Worm (Caenorhabditis elegans) whole organism, L2 larva: ENCODE data around the gene C54F6.18.

Experiments
- F13H6.1 ChIP-seq: sonication (generic microtip); optimal IDR thresholded peaks from 2 replicates; lab custom pipeline; 2016; ENCODE audit warnings: missing genetic modification characterization, missing compliant biosample characterization
- R02D3.7 ChIP-seq: fragments of 150-350 bp; optimal IDR thresholded peaks from 2 replicates; lab custom pipeline; 2014; ENCODE audit warnings: missing biosample characterization, missing genetic modification characterization
- Y55F3AM.14 ChIP-seq: fragments of 200-800 bp; sonication (Bioruptor generic); optimal IDR thresholded peaks from 2 replicates; lab custom pipeline; 2018; ENCODE audit warnings: mild to moderate bottlenecking, missing genetic modification characterization, missing compliant biosample characterization
- ZK546.5 ChIP-seq: sonication (generic microtip); optimal IDR thresholded peaks from 2 replicates; lab custom pipeline; 2017; ENCODE audit warnings: missing biosample characterization, missing genetic modification characterization
- alr-1 ChIP-seq: fragments of 150-350 bp; optimal IDR thresholded peaks from 2 replicates; lab custom pipeline; 2014; ENCODE audit warnings: missing biosample characterization, missing genetic modification characterization
- ama-1 ChIP-seq: fragments of 150-350 bp; optimal IDR thresholded peaks from 2 replicates; lab custom pipeline; 2018; ENCODE audit warnings: inconsistent platforms
- blmp-1 ChIP-seq: sonication (generic microtip); optimal IDR thresholded peaks from 2 replicates; lab custom pipeline; 2017; ENCODE audit warnings: missing genetic modification characterization, mild to moderate bottlenecking, missing compliant biosample characterization, antibody characterized with exemption, moderate library complexity; ENCODE audit not compliant: insufficient read depth
- ceh-16 ChIP-seq: fragments of 150-350 bp; optimal IDR thresholded peaks from 2 replicates; lab custom pipeline; 2014; ENCODE audit warnings: missing biosample characterization, missing genetic modification characterization
- crh-2 ChIP-seq: sonication (generic microtip); optimal IDR thresholded peaks from 2 replicates; lab custom pipeline; 2017; ENCODE audit warnings: missing biosample characterization, missing genetic modification characterization
- dmd-4 ChIP-seq: sonication (generic microtip); optimal IDR thresholded peaks from 2 replicates; lab custom pipeline; 2017; ENCODE audit warnings: missing biosample characterization, missing genetic modification characterization
- egl-27 ChIP-seq: sonication (generic microtip); optimal IDR thresholded peaks from 3 replicates; lab custom pipeline; 2017; ENCODE audit warnings: missing biosample characterization, missing genetic modification reagents, missing genetic modification characterization
- elt-1 ChIP-seq: fragments of 150-350 bp; optimal IDR thresholded peaks from 2 replicates; lab custom pipeline; 2014; ENCODE audit warnings: missing biosample characterization, missing genetic modification characterization
- elt-3 ChIP-seq: sonication (generic microtip); optimal IDR thresholded peaks from 2 replicates; lab custom pipeline; 2017; ENCODE audit warnings: missing biosample characterization, missing genetic modification characterization
- gmeb-1 ChIP-seq: fragments of 150-350 bp; optimal IDR thresholded peaks from 2 replicates; lab custom pipeline; 2014; ENCODE audit warnings: missing biosample characterization, missing genetic modification characterization
- lin-11 ChIP-seq: fragments of 150-350 bp; sonication (generic microtip); optimal IDR thresholded peaks from 2 replicates; lab custom pipeline; 2014; ENCODE audit warnings: missing biosample characterization, missing genetic modification characterization, inconsistent platforms, mixed read lengths
- lin-13 ChIP-seq: fragments of 150-350 bp; optimal IDR thresholded peaks from 2 replicates; lab custom pipeline; 2014; ENCODE audit warnings: missing biosample characterization, missing genetic modification reagents, missing genetic modification characterization
- lin-39 ChIP-seq: fragments of 150-350 bp; optimal IDR thresholded peaks from 2 replicates; lab custom pipeline; 2014; ENCODE audit warnings: missing biosample characterization, missing genetic modification reagents, missing genetic modification characterization
- mab-5 ChIP-seq: fragments of 150-350 bp; optimal IDR thresholded peaks from 2 replicates; lab custom pipeline; 2014; ENCODE audit warnings: missing biosample characterization, missing genetic modification characterization
- mbf-1 ChIP-seq: sonication (generic microtip); optimal IDR thresholded peaks from 2 replicates; lab custom pipeline; 2017; ENCODE audit warnings: missing biosample characterization, missing genetic modification characterization
- mdl-1 ChIP-seq, 2 experiments: fragments of 150-350 bp in 1 of 2; sonication (generic microtip) in 1 of 2; optimal IDR thresholded peaks; 2 replicates each; lab custom pipeline; 2017; ENCODE audit warnings: missing biosample characterization in 2 of 2, missing genetic modification characterization in 2 of 2
- nhr-10 ChIP-seq: sonication (generic microtip); optimal IDR thresholded peaks from 2 replicates; lab custom pipeline; 2017; ENCODE audit warnings: missing biosample characterization, missing genetic modification characterization
- nhr-11 ChIP-seq: fragments of 150-350 bp; optimal IDR thresholded peaks from 2 replicates; lab custom pipeline; 2014; ENCODE audit warnings: missing biosample characterization, missing genetic modification characterization
- nhr-12 ChIP-seq: fragments of 150-350 bp; optimal IDR thresholded peaks from 2 replicates; lab custom pipeline; 2014; ENCODE audit warnings: missing biosample characterization, missing genetic modification characterization
- nhr-129 ChIP-seq: fragments of 150-350 bp; optimal IDR thresholded peaks from 2 replicates; lab custom pipeline; 2014; ENCODE audit warnings: missing biosample characterization, missing genetic modification characterization
- nhr-21 ChIP-seq: fragments of 150-350 bp; optimal IDR thresholded peaks from 2 replicates; lab custom pipeline; 2014; ENCODE audit warnings: missing biosample characterization, missing genetic modification characterization
- nhr-23 ChIP-seq: fragments of 150-350 bp; optimal IDR thresholded peaks from 2 replicates; lab custom pipeline; 2014; ENCODE audit warnings: missing biosample characterization, missing genetic modification reagents, missing genetic modification characterization
- nhr-25 ChIP-seq: fragments of 150-350 bp; sonication (generic microtip); optimal IDR thresholded peaks from 3 replicates; lab custom pipeline; 2014; ENCODE audit warnings: missing biosample characterization, missing genetic modification characterization
- nhr-6 ChIP-seq: fragments of 150-350 bp; optimal IDR thresholded peaks from 2 replicates; lab custom pipeline; 2014; ENCODE audit warnings: missing biosample characterization, missing genetic modification characterization
- nhr-77 ChIP-seq: fragments of 150-350 bp; optimal IDR thresholded peaks from 2 replicates; lab custom pipeline; 2014; ENCODE audit warnings: missing biosample characterization, missing genetic modification characterization
- peb-1 ChIP-seq: fragments of 150-350 bp; optimal IDR thresholded peaks from 2 replicates; lab custom pipeline; 2014; ENCODE audit warnings: missing biosample characterization, missing genetic modification characterization
- sem-4 ChIP-seq: fragments of 150-350 bp; optimal IDR thresholded peaks from 2 replicates; lab custom pipeline; 2014; ENCODE audit warnings: missing biosample characterization, missing genetic modification reagents, missing genetic modification characterization
- sma-3 ChIP-seq: sonication (generic microtip); optimal IDR thresholded peaks from 2 replicates; lab custom pipeline; 2016; ENCODE audit warnings: missing genetic modification reagents, missing genetic modification characterization, missing compliant biosample characterization
- sma-9 ChIP-seq, 2 experiments: fragments of 150-350 bp in 1 of 2; sonication (generic microtip) in 1 of 2; optimal IDR thresholded peaks; 2 replicates each; lab custom pipeline; 2014 to 2016; ENCODE audit warnings: missing genetic modification characterization in 2 of 2, mild to moderate bottlenecking in 1 of 2, missing biosample characterization in 1 of 2, missing compliant biosample characterization in 1 of 2, missing genetic modification reagents in 1 of 2, moderate library complexity in 1 of 2
- snpc-4 ChIP-seq: fragments of 150-350 bp; optimal IDR thresholded peaks from 2 replicates; lab custom pipeline; 2014; ENCODE audit warnings: missing biosample characterization, missing genetic modification characterization
- unc-55 ChIP-seq: fragments of 150-350 bp; sonication (generic microtip); optimal IDR thresholded peaks from 3 replicates; lab custom pipeline; 2014; ENCODE audit warnings: missing biosample characterization, missing genetic modification reagents, missing genetic modification characterization
- zag-1 ChIP-seq: fragments of 150-350 bp; optimal IDR thresholded peaks from 2 replicates; lab custom pipeline; 2014; ENCODE audit warnings: missing biosample characterization, missing genetic modification characterization
- ztf-1 ChIP-seq: fragments of 200-800 bp; sonication (Bioruptor generic); conservative IDR thresholded peaks from 2 replicates; pipeline ENCODE4 v1.3.6; 2022; ENCODE audit warnings: missing genetic modification characterization, missing compliant biosample characterization
- ztf-11 ChIP-seq: sonication (generic microtip); optimal IDR thresholded peaks from 2 replicates; lab custom pipeline; 2017; ENCODE audit warnings: missing biosample characterization, missing genetic modification characterization
- ztf-4 ChIP-seq: fragments of 150-350 bp; optimal IDR thresholded peaks from 2 replicates; lab custom pipeline; 2014; ENCODE audit warnings: missing biosample characterization, missing genetic modification characterization

Gene C54F6.18

DNA sequence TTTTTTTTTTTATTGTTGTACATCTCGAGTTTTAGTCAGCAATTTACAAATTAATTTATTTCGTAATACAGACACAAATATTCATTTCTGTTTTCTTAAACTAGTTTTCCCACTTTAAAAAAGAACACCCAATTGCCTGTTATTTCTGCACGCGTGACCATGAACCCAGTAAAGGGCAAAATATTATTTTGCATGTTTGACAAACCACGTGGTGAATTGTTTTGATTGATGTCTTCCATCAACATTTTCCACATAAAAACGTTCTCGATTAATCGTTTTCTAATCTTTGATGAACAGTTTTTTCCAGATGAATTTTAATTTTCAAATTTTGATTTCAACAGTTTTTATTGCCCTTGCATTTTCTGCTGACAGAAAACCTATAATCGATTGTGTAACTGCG, at the start of gene C54F6.18:
C54F6.18 (plus strand) TSS at position 301 of the 400 bp plus-strand sequence.
- TF ChIP-seq dmd-4 (no peak), unc-55 (no peak), ZK546.5 (tag; lab: Kevin White, UChicago) (no peak), alr-1 (tag; lab: Kevin White, UChicago) (no peak), elt-3 (no peak), F13H6.1 (tag; lab: Kevin White, UChicago) (no peak), nhr-12 (tag; lab: Kevin White, UChicago) (no peak), elt-1 (tag; lab: Kevin White, UChicago) (no peak), nhr-25 (no peak), Y55F3AM.14 (GFP tag; lab: Kevin White, UChicago) (no peak), nhr-10 (no peak), sma-9 (GFP tag; optimal IDR thresholded peaks at IDR 0.05; lab: Kevin White, UChicago) (no peak), sma-9 (tag; optimal IDR thresholded peaks at IDR 0.05; lab: Kevin White, UChicago) (no peak), ama-1 (lab: Kevin White, UChicago) (no peak), crh-2 (tag; lab: Kevin White, UChicago) (no peak), lin-11 (tag; lab: Kevin White, UChicago) (no peak), snpc-4 (no peak), peb-1 (no peak), R02D3.7 (tag; lab: Kevin White, UChicago) (no peak)

ce11 chrV:7476766-7477165, 49.0 kb upstream of the C54F6.18 start, which contains the start of gene srh-125:
TSS of gene srh-125 (minus strand) at chrV:7476866.
- TF ChIP-seq ztf-11 (tag; lab: Kevin White, UChicago) (no peak), ceh-16 (tag; lab: Kevin White, UChicago) (no peak), mdl-1 (tag; optimal IDR thresholded peaks at IDR 0.05; lab: Kevin White, UChicago) (no peak), mab-5 (tag; lab: Kevin White, UChicago) (no peak), nhr-25 (no peak), ztf-4 (tag; lab: Kevin White, UChicago) (no peak), R02D3.7 (tag; lab: Kevin White, UChicago) (no peak), nhr-77 (tag; lab: Kevin White, UChicago) (no peak), nhr-129 (tag; lab: Kevin White, UChicago) (no peak), nhr-21 (tag; lab: Kevin White, UChicago) (no peak)

DNA sequence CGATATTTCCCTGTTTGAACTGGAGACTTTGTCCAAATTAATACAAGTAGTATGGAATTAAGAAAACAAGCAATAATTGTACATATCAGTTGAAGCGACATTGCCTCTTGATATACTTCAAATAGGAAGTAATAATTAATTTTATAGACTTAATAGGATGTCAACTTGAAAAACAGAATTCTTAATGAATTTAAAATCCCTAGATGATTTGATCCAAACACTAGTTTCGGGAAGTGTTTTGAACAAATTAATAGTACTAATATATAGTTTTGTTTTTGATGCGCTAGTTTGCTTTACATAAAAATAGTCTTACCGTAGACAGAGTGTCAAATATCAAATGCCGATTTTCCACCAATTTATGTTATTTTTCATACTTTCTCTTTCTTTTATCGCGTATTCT, 47.4 kb upstream of the C54F6.18 start, which contains the start of gene str-190:
str-190 (minus strand) TSS at position 101 of the 400 bp plus-strand sequence.
- TF ChIP-seq nhr-77 (tag; lab: Kevin White, UChicago) (no peak), nhr-21 (tag; lab: Kevin White, UChicago) (no peak), zag-1 (no peak), nhr-6 (tag; lab: Kevin White, UChicago) (no peak), lin-13 (GFP tag; lab: Kevin White, UChicago) (no peak), ztf-1 (GFP tag; lab: Robert Waterston, UW) (no peak), mbf-1 (no peak), peb-1 (no peak), lin-39 (no peak), mdl-1 (tag; optimal IDR thresholded peaks at IDR 0.05; lab: Kevin White, UChicago) (no peak), mab-5 (tag; lab: Kevin White, UChicago) (no peak), ama-1 (lab: Kevin White, UChicago) (no peak)

DNA sequence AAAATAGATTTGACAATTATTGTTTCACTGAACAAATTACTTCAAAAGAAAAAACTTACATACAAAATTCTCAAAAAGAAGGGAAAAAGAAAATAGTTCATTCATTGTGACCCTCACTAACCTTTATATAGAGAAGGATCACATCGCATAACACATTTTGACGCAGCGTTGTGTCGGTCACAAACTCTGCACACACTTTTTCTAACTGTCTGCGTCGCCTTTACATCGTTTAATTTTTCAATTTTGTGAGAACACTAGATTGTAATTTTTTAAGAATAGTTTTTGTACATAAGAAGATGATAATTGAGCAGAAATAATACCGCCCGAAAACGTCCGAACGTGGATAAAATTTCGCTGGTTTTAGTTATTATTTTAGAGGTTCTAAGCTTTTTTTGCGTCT, 44.8 kb upstream of the C54F6.18 start, which contains the start of gene C18B10.6:
C18B10.6 (minus strand) TSS at position 101 of the 400 bp plus-strand sequence.
- TF ChIP-seq alr-1 (tag; lab: Kevin White, UChicago) (no peak), ama-1 (lab: Kevin White, UChicago) (no peak)

ce11 chrV:7485000-7485399, 40.8 kb upstream of the C54F6.18 start, which contains the start of gene srbc-8:
TSS of gene srbc-8 (minus strand) at chrV:7485100.
- no peak for TF ChIP-seq blmp-1

ce11 chrV:7487518-7487917, 38.3 kb upstream of the C54F6.18 start, which contains the start of gene srbc-7:
TSS of gene srbc-7 (minus strand) at chrV:7487618.
- TF ChIP-seq F13H6.1 (tag; lab: Kevin White, UChicago) (no peak), crh-2 (tag; lab: Kevin White, UChicago) (no peak), peb-1 (no peak), egl-27 (no peak), mdl-1 (tag; optimal IDR thresholded peaks at IDR 0.05; lab: Kevin White, UChicago) (no peak), nhr-23 (no peak), mbf-1 (no peak), ZK546.5 (tag; lab: Kevin White, UChicago) (no peak), dmd-4 (no peak), sma-3 (GFP tag; lab: Kevin White, UChicago) (no peak), nhr-11 (tag; lab: Kevin White, UChicago) (no peak), ama-1 (lab: Kevin White, UChicago) (no peak), gmeb-1 (tag; lab: Kevin White, UChicago) (no peak), sem-4 (tag; lab: Kevin White, UChicago) (no peak), nhr-77 (tag; lab: Kevin White, UChicago) (no peak), Y55F3AM.14 (GFP tag; lab: Kevin White, UChicago) (no peak)
